Fruit fly (Drosophila melanogaster) whole organism, embryonic: Measurements from ENCODE around the gene CG31997.

ENCODE experiments used
- Ada2b ChIP-seq: fragments of 200-800 bp; sonication (Bioruptor generic); IDR thresholded peaks from 2 replicates; pipeline ENCODE4 v1.3.6; 2022; ENCODE audit warnings: missing biosample characterization, missing genetic modification characterization
- B-H2 ChIP-seq: fragments of 200-800 bp; sonication (Bioruptor generic); optimal IDR thresholded peaks from 2 replicates; lab custom pipeline; 2018; ENCODE audit warnings: missing biosample characterization, mild to moderate bottlenecking, missing genetic modification characterization
- CG10462 ChIP-seq: fragments of 200-800 bp; sonication (Bioruptor generic); optimal IDR thresholded peaks from 2 replicates; lab custom pipeline; 2016; ENCODE audit warnings: missing biosample characterization, missing genetic modification characterization
- CG11247 ChIP-seq: fragments of 200-800 bp; sonication (Bioruptor generic); IDR thresholded peaks from 2 replicates; pipeline ENCODE4 v1.3.6; 2022; ENCODE audit warnings: missing biosample characterization, missing genetic modification characterization
- CG12155 ChIP-seq: fragments of 200-800 bp; sonication (Bioruptor generic); optimal IDR thresholded peaks from 3 replicates; lab custom pipeline; 2016; ENCODE audit warnings: missing biosample characterization, missing genetic modification characterization
- CG13894 ChIP-seq: fragments of 200-800 bp; sonication (Bioruptor generic); optimal IDR thresholded peaks from 3 replicates; lab custom pipeline; 2018; ENCODE audit warnings: missing biosample characterization, mild to moderate bottlenecking, missing genetic modification characterization, moderate library complexity
- CG14710 ChIP-seq: fragments of 200-800 bp; sonication (Bioruptor generic); optimal IDR thresholded peaks from 3 replicates; lab custom pipeline; 2019; ENCODE audit warnings: missing biosample characterization, mild to moderate bottlenecking, missing genetic modification characterization, moderate library complexity
- CG1603 ChIP-seq: fragments of 200-800 bp; sonication (Bioruptor generic); optimal IDR thresholded peaks from 2 replicates; lab custom pipeline; 2019; ENCODE audit warnings: missing biosample characterization, mild to moderate bottlenecking, missing genetic modification characterization, moderate library complexity
- CG16863 ChIP-seq: fragments of 200-800 bp; sonication (Bioruptor generic); optimal IDR thresholded peaks from 3 replicates; lab custom pipeline; 2016; ENCODE audit warnings: missing biosample characterization, missing genetic modification characterization
- CG17829 ChIP-seq: fragments of 200-800 bp; optimal IDR thresholded peaks from 2 replicates; lab custom pipeline; 2019; ENCODE audit warnings: missing biosample characterization, mild to moderate bottlenecking, missing genetic modification characterization, moderate library complexity
- CG18599 ChIP-seq: fragments of 200-800 bp; sonication (Bioruptor generic); optimal IDR thresholded peaks from 3 replicates; lab custom pipeline; 2017; ENCODE audit warnings: missing biosample characterization, missing genetic modification characterization, mild to moderate bottlenecking, moderate library complexity, missing genetic modification reagents
- CG2889 ChIP-seq: fragments of 200-800 bp; sonication (Bioruptor generic); IDR thresholded peaks from 3 replicates; pipeline ENCODE4 v1.3.6; 2022; ENCODE audit warnings: missing biosample characterization, missing genetic modification characterization
- CG31365 ChIP-seq: fragments of 200-800 bp; sonication (Bioruptor generic); optimal IDR thresholded peaks from 2 replicates; lab custom pipeline; 2018; ENCODE audit warnings: missing biosample characterization, mild to moderate bottlenecking, missing genetic modification characterization
- CG32772 ChIP-seq: fragments of 200-800 bp; sonication (Bioruptor generic); IDR thresholded peaks from 2 replicates; pipeline ENCODE4 v1.3.6; 2022; ENCODE audit warnings: missing biosample characterization, missing genetic modification characterization
- CG33213 ChIP-seq: fragments of 200-800 bp; sonication (Bioruptor generic); optimal IDR thresholded peaks from 3 replicates; lab custom pipeline; 2016; ENCODE audit warnings: missing biosample characterization, missing genetic modification characterization
- CG3407 ChIP-seq: fragments of 200-800 bp; sonication (Bioruptor generic); optimal IDR thresholded peaks from 2 replicates; lab custom pipeline; 2018; ENCODE audit warnings: missing biosample characterization, mild to moderate bottlenecking, missing genetic modification characterization
- CG3726 ChIP-seq: fragments of 200-800 bp; sonication (Bioruptor generic); IDR thresholded peaks from 3 replicates; pipeline ENCODE4, ENCODE4 v1.3.6; 2022; ENCODE audit warnings: missing biosample characterization, missing genetic modification characterization
- CG6175 ChIP-seq: fragments of 200-800 bp; sonication (Bioruptor generic); IDR thresholded peaks from 3 replicates; pipeline ENCODE4 v1.3.6; 2022; ENCODE audit warnings: missing biosample characterization, missing genetic modification characterization
- CG7271 ChIP-seq: fragments of 200-800 bp; sonication (Bioruptor generic); optimal IDR thresholded peaks from 2 replicates; lab custom pipeline; 2018; ENCODE audit warnings: missing biosample characterization, mild to moderate bottlenecking, missing genetic modification characterization, moderate library complexity
- CG7963 ChIP-seq: fragments of 200-800 bp; sonication (Bioruptor generic); IDR thresholded peaks from 3 replicates; pipeline ENCODE4 v1.3.6; 2022; ENCODE audit warnings: missing biosample characterization, missing genetic modification characterization; ENCODE audit not compliant: partially characterized antibody
- CG9932 ChIP-seq: fragments of 200-800 bp; sonication (Bioruptor generic); IDR thresholded peaks from 2 replicates; pipeline ENCODE4 v1.3.6; 2022; ENCODE audit warnings: missing biosample characterization, missing genetic modification characterization
- Dref ChIP-seq: fragments of 200-800 bp; sonication (Bioruptor generic); IDR thresholded peaks from 2 replicates; pipeline ENCODE4 v1.3.6; 2022; ENCODE audit warnings: missing biosample characterization, missing genetic modification characterization
- Eip74EF ChIP-seq, 2 experiments: fragments of 200-800 bp in 1 of 2; fragments of >200 bp in 1 of 2; sonication (Bioruptor generic) in 1 of 2; optimal IDR thresholded peaks; 2 replicates each; lab custom pipeline; 2017 to 2019; ENCODE audit warnings: missing biosample characterization in 2 of 2, missing genetic modification characterization in 2 of 2, mild to moderate bottlenecking in 1 of 2, moderate library complexity in 1 of 2
- Ets97D ChIP-seq: fragments of 200-800 bp; sonication (Bioruptor generic); optimal IDR thresholded peaks from 3 replicates; lab custom pipeline; 2016; ENCODE audit warnings: missing biosample characterization, missing genetic modification characterization
- H15 ChIP-seq: fragments of 200-800 bp; sonication (Bioruptor generic); IDR thresholded peaks from 3 replicates; pipeline ENCODE4 v1.3.6; 2022; ENCODE audit warnings: missing biosample characterization, missing genetic modification characterization
- Meics ChIP-seq: fragments of 200-800 bp; sonication (Bioruptor generic); optimal IDR thresholded peaks from 2 replicates; lab custom pipeline; 2017; ENCODE audit warnings: missing biosample characterization, mild to moderate bottlenecking, missing genetic modification characterization
- Nf-YB ChIP-seq: fragments of 200-800 bp; sonication (Bioruptor generic); optimal IDR thresholded peaks from 3 replicates; lab custom pipeline; 2019; ENCODE audit warnings: missing biosample characterization, mild to moderate bottlenecking, missing genetic modification characterization, moderate library complexity
- Nf-YC ChIP-seq: fragments of 200-800 bp; optimal IDR thresholded peaks from 3 replicates; lab custom pipeline; 2019; ENCODE audit warnings: missing biosample characterization, mild to moderate bottlenecking, missing genetic modification characterization, moderate library complexity
- Optix ChIP-seq: fragments of 200-800 bp; sonication (Bioruptor generic); IDR thresholded peaks from 3 replicates; pipeline ENCODE4 v1.3.6; 2022; ENCODE audit warnings: missing biosample characterization, missing genetic modification characterization
- Ptx1 ChIP-seq: fragments of 200-800 bp; sonication (Bioruptor generic); IDR thresholded peaks from 2 replicates; pipeline ENCODE4 v1.3.6; 2022; ENCODE audit warnings: missing biosample characterization, missing genetic modification characterization
- Sox100B ChIP-seq: fragments of 200-800 bp; sonication (Bioruptor generic); optimal IDR thresholded peaks from 3 replicates; lab custom pipeline; 2018; ENCODE audit warnings: missing biosample characterization, mild to moderate bottlenecking, missing genetic modification characterization
- Ssrp ChIP-seq: fragments of 200-800 bp; sonication (Bioruptor generic); optimal IDR thresholded peaks from 2 replicates; lab custom pipeline; 2018; ENCODE audit warnings: missing biosample characterization, mild to moderate bottlenecking, missing genetic modification characterization, moderate library complexity
- abd-A ChIP-seq: fragments of 200-800 bp; sonication (Bioruptor generic); optimal IDR thresholded peaks from 3 replicates; lab custom pipeline; 2019; ENCODE audit warnings: missing biosample characterization, mild to moderate bottlenecking, missing genetic modification characterization, moderate library complexity
- cas ChIP-seq: fragments of 200-800 bp; sonication (Bioruptor generic); IDR thresholded peaks from 2 replicates; pipeline ENCODE4 v1.3.6; 2022; ENCODE audit warnings: missing biosample characterization, missing genetic modification characterization
- crc ChIP-seq: fragments of 200-800 bp; sonication (Bioruptor generic); optimal IDR thresholded peaks from 2 replicates; lab custom pipeline; 2016; ENCODE audit warnings: missing biosample characterization, missing genetic modification characterization
- gsb ChIP-seq: fragments of 200-800 bp; sonication (Bioruptor generic); IDR thresholded peaks from 2 replicates; pipeline ENCODE4 v1.3.6; 2022; ENCODE audit warnings: missing biosample characterization, missing genetic modification characterization
- hb ChIP-seq: fragments of 200-800 bp; sonication (Bioruptor generic); IDR thresholded peaks from 3 replicates; pipeline ENCODE4 v1.3.6; 2022; ENCODE audit warnings: missing biosample characterization, missing genetic modification characterization; ENCODE audit not compliant: partially characterized antibody
- hth ChIP-seq: fragments of >200 bp; optimal IDR thresholded peaks from 2 replicates; lab custom pipeline; 2017; ENCODE audit warnings: inconsistent platforms
- kay ChIP-seq: fragments of 200-800 bp; sonication (Bioruptor generic); optimal IDR thresholded peaks from 2 replicates; lab custom pipeline; 2016; ENCODE audit warnings: missing biosample characterization, missing genetic modification characterization
- oc ChIP-seq: fragments of 200-800 bp; sonication (Bioruptor generic); optimal IDR thresholded peaks from 2 replicates; lab custom pipeline; 2018; ENCODE audit warnings: missing biosample characterization, mild to moderate bottlenecking, missing genetic modification characterization, moderate library complexity
- odd ChIP-seq: fragments of 200-800 bp; sonication (Bioruptor generic); optimal IDR thresholded peaks from 2 replicates; lab custom pipeline; 2017; ENCODE audit warnings: missing biosample characterization, mild to moderate bottlenecking, missing genetic modification characterization
- pita ChIP-seq: fragments of 200-800 bp; sonication (Bioruptor generic); optimal IDR thresholded peaks from 2 replicates; lab custom pipeline; 2017; ENCODE audit warnings: missing biosample characterization, mild to moderate bottlenecking, missing genetic modification characterization
- sens-2 ChIP-seq: fragments of 200-800 bp; sonication (Bioruptor generic); IDR thresholded peaks from 2 replicates; pipeline ENCODE4 v1.3.6; 2022; ENCODE audit warnings: missing biosample characterization, missing genetic modification characterization
- sim ChIP-seq: fragments of 200-800 bp; sonication (Bioruptor generic); IDR thresholded peaks from 2 replicates; pipeline ENCODE4 v1.3.6; 2022; ENCODE audit warnings: missing biosample characterization, missing genetic modification characterization
- slbo ChIP-seq: fragments of 200-800 bp; sonication (Bioruptor generic); IDR thresholded peaks from 2 replicates; pipeline ENCODE4 v1.3.6; 2022; ENCODE audit warnings: missing biosample characterization, missing genetic modification characterization
- slou ChIP-seq: fragments of 200-800 bp; sonication (Bioruptor generic); optimal IDR thresholded peaks from 3 replicates; lab custom pipeline; 2016; ENCODE audit warnings: missing biosample characterization, missing genetic modification characterization
- stwl ChIP-seq: fragments of 200-800 bp; sonication (Bioruptor generic); optimal IDR thresholded peaks from 3 replicates; lab custom pipeline; 2018; ENCODE audit warnings: missing biosample characterization, mild to moderate bottlenecking, missing genetic modification characterization, moderate library complexity
- twi ChIP-seq: fragments of 200-800 bp; optimal IDR thresholded peaks from 2 replicates; lab custom pipeline; 2019; ENCODE audit warnings: missing biosample characterization, mild to moderate bottlenecking, missing genetic modification characterization, moderate library complexity
- zen ChIP-seq: fragments of 200-800 bp; sonication (Bioruptor generic); optimal IDR thresholded peaks from 3 replicates; lab custom pipeline; 2018; ENCODE audit warnings: missing biosample characterization, mild to moderate bottlenecking, missing genetic modification characterization, moderate library complexity
- zf30C ChIP-seq: fragments of 200-800 bp; sonication (Bioruptor generic); optimal IDR thresholded peaks from 3 replicates; lab custom pipeline; 2018; ENCODE audit warnings: missing biosample characterization, mild to moderate bottlenecking, missing genetic modification characterization
- zfh1 ChIP-seq: fragments of 200-800 bp; sonication (Bioruptor generic); IDR thresholded peaks from 3 replicates; pipeline ENCODE4 v1.3.6; 2022; ENCODE audit warnings: missing biosample characterization, missing genetic modification characterization

The CG31997 gene

DNA sequence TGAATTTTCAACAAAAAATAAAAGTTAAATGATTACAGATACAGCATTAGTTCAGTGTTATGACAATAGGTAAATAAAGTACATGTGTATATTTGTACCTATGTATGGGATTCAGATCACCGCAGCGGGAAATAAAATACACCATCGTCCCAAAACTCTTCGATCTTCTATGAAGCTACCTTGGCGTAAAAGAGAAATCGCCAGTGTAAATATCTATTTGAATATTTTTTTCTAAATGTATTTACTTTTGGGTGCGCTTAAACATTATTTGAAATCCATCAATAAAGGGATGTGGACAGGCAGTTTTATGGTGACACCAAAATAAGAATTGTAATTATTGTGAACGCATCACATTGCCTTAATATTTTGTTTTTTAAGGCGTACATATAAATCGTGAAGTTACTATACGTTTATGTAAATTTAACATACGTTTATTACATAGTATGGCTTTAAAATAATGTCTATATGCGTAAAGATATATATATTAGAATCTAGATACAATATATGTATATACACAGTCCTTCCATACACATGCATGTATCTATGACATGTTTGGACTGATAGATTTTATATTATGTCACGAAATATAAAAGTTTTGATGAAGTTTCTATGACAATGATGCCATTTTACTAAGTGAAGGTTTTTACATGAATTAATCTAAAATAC, 23.8 kb downstream of the CG31997 start, which contains the start of gene anne (continued):
- TF ChIP-seq oc (tag; lab: Kevin White, UChicago): no peak
- no peak for TF ChIP-seq CG3726
- TF ChIP-seq CG13894 (tag; lab: Kevin White, UChicago): no peak
- no peak for TF ChIP-seq kay (GFP tag; lab: Kevin White, UChicago)
- TF ChIP-seq CG31365 (tag; lab: Kevin White, UChicago): no peak
- no peak for TF ChIP-seq Eip74EF (GFP tag; optimal IDR thresholded peaks at IDR 0.05; lab: Kevin White, UChicago)
- TF ChIP-seq Ptx1: no peak
- TF ChIP-seq CG33213: peak; percentile 21
- TF ChIP-seq CG10462: no peak
- no peak for TF ChIP-seq B-H2 (GFP tag; lab: Kevin White, UChicago)
- TF ChIP-seq H15 (GFP tag; lab: Robert Waterston, UW): no peak
- no peak for TF ChIP-seq zfh1
- TF ChIP-seq abd-A (tag; lab: Kevin White, UChicago): no peak
- TF ChIP-seq sens-2: no peak
- TF ChIP-seq sim (GFP tag; lab: Robert Waterston, UW): no peak
- no peak for TF ChIP-seq Nf-YB
- no peak for TF ChIP-seq CG6175
- no peak for TF ChIP-seq CG32772 (GFP tag; lab: Robert Waterston, UW)
- no peak for TF ChIP-seq Ssrp (tag; lab: Kevin White, UChicago)
- TF ChIP-seq hth (lab: Kevin White, UChicago): no peak
- TF ChIP-seq CG2889 (GFP tag; lab: Robert Waterston, UW): no peak
- TF ChIP-seq CG9932 (GFP tag; lab: Robert Waterston, UW): no peak
- TF ChIP-seq stwl (tag; lab: Kevin White, UChicago): no peak
- TF ChIP-seq CG14710 (tag; lab: Kevin White, UChicago): peak; percentile 75
- TF ChIP-seq zen (tag; lab: Kevin White, UChicago): peak; percentile 65
- no peak for TF ChIP-seq CG3407 (GFP tag; lab: Kevin White, UChicago)
- TF ChIP-seq twi (tag; lab: Kevin White, UChicago): no peak
- no peak for TF ChIP-seq Meics (GFP tag; lab: Kevin White, UChicago)
- TF ChIP-seq CG7271 (tag; lab: Kevin White, UChicago): no peak
- no peak for TF ChIP-seq hb (GFP tag; lab: Robert Waterston, UW)
- no peak for TF ChIP-seq pita (GFP tag; lab: Kevin White, UChicago)
- peak; percentile 23 for TF ChIP-seq CG17829 (tag; lab: Kevin White, UChicago)
- TF ChIP-seq Sox100B: no peak
- TF ChIP-seq Nf-YC (tag; lab: Kevin White, UChicago): no peak
- TF ChIP-seq zf30C (GFP tag; lab: Kevin White, UChicago): no peak
- TF ChIP-seq cas (GFP tag; lab: Robert Waterston, UW): no peak
- no peak for TF ChIP-seq crc
- no peak for TF ChIP-seq gsb
- TF ChIP-seq CG16863 (GFP tag; lab: Kevin White, UChicago): no peak
- TF ChIP-seq CG11247 (GFP tag; lab: Robert Waterston, UW): no peak
- no peak for TF ChIP-seq CG18599
- no peak for TF ChIP-seq CG12155 (GFP tag; lab: Kevin White, UChicago)
- TF ChIP-seq Ets97D (GFP tag; lab: Kevin White, UChicago): peak; percentile 68
- TF ChIP-seq CG1603 (tag; lab: Kevin White, UChicago): peak; percentile 100
- TF ChIP-seq Optix (GFP tag; lab: Robert Waterston, UW): no peak
- no peak for TF ChIP-seq slbo
- TF ChIP-seq CG7963 (GFP tag; lab: Robert Waterston, UW): no peak
- TF ChIP-seq slou (GFP tag; lab: Kevin White, UChicago): peak; percentile 35
- no peak for TF ChIP-seq Dref (GFP tag; lab: Robert Waterston, UW)
- no peak for TF ChIP-seq odd (GFP tag; lab: Kevin White, UChicago)
- no peak for TF ChIP-seq Ada2b (GFP tag; lab: Robert Waterston, UW)
